Worm (Caenorhabditis elegans) whole organism, late embryonic: Measurements from ENCODE around the gene ttr-44.

Experiments used
- C38D4.7 ChIP-seq: fragments of 200-800 bp; sonication (Bioruptor generic); optimal IDR thresholded peaks from 2 replicates; lab custom pipeline; 2018; ENCODE audit warnings: mild to moderate bottlenecking, missing genetic modification characterization, moderate library complexity, missing compliant biosample characterization
- F13H6.1 ChIP-seq: sonication (generic microtip); optimal IDR thresholded peaks from 2 replicates; lab custom pipeline; 2016; ENCODE audit warnings: missing genetic modification characterization, missing compliant biosample characterization
- ahr-1 ChIP-seq: sonication (generic microtip); optimal IDR thresholded peaks from 2 replicates; lab custom pipeline; 2016; ENCODE audit warnings: missing genetic modification characterization, missing compliant biosample characterization
- ama-1 ChIP-seq: fragments of 150-350 bp; optimal IDR thresholded peaks from 2 replicates; lab custom pipeline; 2014
- ceh-14 ChIP-seq: sonication (generic microtip); optimal IDR thresholded peaks from 2 replicates; lab custom pipeline; 2016; ENCODE audit warnings: missing genotype, missing genetic modification characterization, missing compliant biosample characterization
- ceh-18 ChIP-seq: sonication (generic microtip); optimal IDR thresholded peaks from 2 replicates; lab custom pipeline; 2016; ENCODE audit warnings: missing genetic modification characterization, missing compliant biosample characterization
- ceh-22 ChIP-seq: sonication (generic microtip); optimal IDR thresholded peaks from 2 replicates; lab custom pipeline; 2017; ENCODE audit warnings: missing biosample characterization, missing genetic modification characterization
- ceh-31 ChIP-seq: sonication (generic microtip); optimal IDR thresholded peaks from 2 replicates; lab custom pipeline; 2016; ENCODE audit warnings: missing genetic modification characterization, missing compliant biosample characterization
- ceh-48 ChIP-seq: sonication (generic microtip); optimal IDR thresholded peaks from 2 replicates; lab custom pipeline; 2016; ENCODE audit warnings: missing genetic modification characterization, inconsistent platforms, missing compliant biosample characterization
- ceh-6 ChIP-seq: fragments of 200-800 bp; sonication (Bioruptor generic); optimal IDR thresholded peaks from 2 replicates; lab custom pipeline; 2018; ENCODE audit warnings: mild to moderate bottlenecking, missing genetic modification characterization, missing compliant biosample characterization
- elt-2 ChIP-seq: sonication (generic microtip); optimal IDR thresholded peaks from 2 replicates; lab custom pipeline; 2016; ENCODE audit warnings: missing genetic modification reagents, missing genetic modification characterization, missing compliant biosample characterization
- elt-4 ChIP-seq: sonication (generic microtip); optimal IDR thresholded peaks from 2 replicates; lab custom pipeline; 2016; ENCODE audit warnings: missing genetic modification characterization, missing compliant biosample characterization
- fkh-10 ChIP-seq: fragments of 150-350 bp; optimal IDR thresholded peaks from 2 replicates; lab custom pipeline; 2014; ENCODE audit warnings: missing biosample characterization, missing genetic modification reagents, missing genetic modification characterization
- fkh-6 ChIP-seq: sonication (generic microtip); optimal IDR thresholded peaks from 2 replicates; lab custom pipeline; 2016; ENCODE audit warnings: missing genetic modification characterization, missing compliant biosample characterization
- gmeb-2 ChIP-seq: sonication (generic microtip); optimal IDR thresholded peaks from 2 replicates; lab custom pipeline; 2016; ENCODE audit warnings: missing genetic modification characterization, inconsistent platforms, missing compliant biosample characterization
- hlh-13 ChIP-seq: fragments of 200-800 bp; sonication (Bioruptor generic); optimal IDR thresholded peaks from 2 replicates; lab custom pipeline; 2018; ENCODE audit warnings: mild to moderate bottlenecking, missing genetic modification characterization, missing compliant biosample characterization
- hlh-30 ChIP-seq: sonication (generic microtip); optimal IDR thresholded peaks from 2 replicates; lab custom pipeline; 2017; ENCODE audit warnings: antibody characterized with exemption, missing genetic modification characterization, missing compliant biosample characterization; ENCODE audit not compliant: insufficient read depth
- hlh-6 ChIP-seq: sonication (generic microtip); optimal IDR thresholded peaks from 2 replicates; lab custom pipeline; 2016; ENCODE audit warnings: missing genotype, missing genetic modification characterization, missing compliant biosample characterization
- hlh-8 ChIP-seq: sonication (generic microtip); optimal IDR thresholded peaks from 2 replicates; lab custom pipeline; 2016; ENCODE audit warnings: missing genotype, missing genetic modification characterization, missing compliant biosample characterization
- lim-6 ChIP-seq: sonication (generic microtip); optimal IDR thresholded peaks from 2 replicates; lab custom pipeline; 2016; ENCODE audit warnings: missing genetic modification characterization, missing compliant biosample characterization
- nfya-1 ChIP-seq: sonication (generic microtip); optimal IDR thresholded peaks from 2 replicates; lab custom pipeline; 2017; ENCODE audit warnings: missing genetic modification characterization, mild to moderate bottlenecking, missing compliant biosample characterization, antibody characterized with exemption, moderate library complexity
- nhr-232 ChIP-seq: sonication (generic microtip); optimal IDR thresholded peaks from 2 replicates; lab custom pipeline; 2016; ENCODE audit warnings: missing genetic modification characterization, missing compliant biosample characterization
- npax-4 ChIP-seq: sonication (generic microtip); optimal IDR thresholded peaks from 2 replicates; lab custom pipeline; 2016; ENCODE audit warnings: missing genetic modification characterization, missing compliant biosample characterization
- pat-9 ChIP-seq: fragments of 200-800 bp; sonication (Bioruptor generic); optimal IDR thresholded peaks from 2 replicates; lab custom pipeline; 2018; ENCODE audit warnings: mild to moderate bottlenecking, missing genetic modification characterization, moderate library complexity, missing compliant biosample characterization
- pha-4 ChIP-seq: fragments of 150-350 bp; optimal IDR thresholded peaks from 2 replicates; lab custom pipeline; 2018; ENCODE audit warnings: missing biosample characterization, missing genetic modification reagents, missing genetic modification characterization
- pqm-1 ChIP-seq: sonication (generic microtip); optimal IDR thresholded peaks from 2 replicates; lab custom pipeline; 2016; ENCODE audit warnings: missing genetic modification characterization, missing compliant biosample characterization
- pros-1 ChIP-seq: fragments of 150-350 bp; optimal IDR thresholded peaks from 2 replicates; lab custom pipeline; 2014; ENCODE audit warnings: missing biosample characterization, missing genetic modification reagents, missing genetic modification characterization
- ref-2 ChIP-seq: sonication (generic microtip); optimal IDR thresholded peaks from 2 replicates; lab custom pipeline; 2016; ENCODE audit warnings: missing genetic modification characterization, missing compliant biosample characterization
- sdc-2 ChIP-seq: sonication (generic microtip); optimal IDR thresholded peaks from 2 replicates; lab custom pipeline; 2016; ENCODE audit warnings: missing genotype, missing genetic modification characterization, missing compliant biosample characterization
- sox-2 ChIP-seq: fragments of 200-800 bp; sonication (Bioruptor generic); IDR thresholded peaks from 2 replicates; pipeline ENCODE4 v1.3.6; 2022; ENCODE audit warnings: missing genetic modification reagents, missing genetic modification characterization, missing compliant biosample characterization
- tbx-2 ChIP-seq: sonication (generic microtip); optimal IDR thresholded peaks from 2 replicates; lab custom pipeline; 2016; ENCODE audit warnings: missing genetic modification characterization, missing compliant biosample characterization
- tbx-7 ChIP-seq: sonication (generic microtip); optimal IDR thresholded peaks from 2 replicates; lab custom pipeline; 2016; ENCODE audit warnings: missing genotype, missing genetic modification characterization, missing compliant biosample characterization
- unc-3 ChIP-seq, 2 experiments: fragments of 200-800 bp in 1 of 2; sonication (Bioruptor generic) in 1 of 2; sonication (generic microtip) in 1 of 2; conservative IDR thresholded peaks in 1 of 2; optimal IDR thresholded peaks in 1 of 2; 2 replicates each; pipeline versions ENCODE4 v1.3.6 to Lab custom; 2016 to 2022; ENCODE audit warnings: missing compliant biosample characterization in 2 of 2, missing genetic modification characterization in 2 of 2, missing genetic modification reagents in 1 of 2
- unc-42 ChIP-seq: sonication (generic microtip); optimal IDR thresholded peaks from 2 replicates; lab custom pipeline; 2016; ENCODE audit warnings: missing genotype, missing genetic modification characterization, missing compliant biosample characterization
- unc-55 ChIP-seq: sonication (generic microtip); optimal IDR thresholded peaks from 2 replicates; lab custom pipeline; 2017; ENCODE audit warnings: missing biosample characterization, missing genetic modification reagents, missing genetic modification characterization
- unc-86 ChIP-seq: sonication (generic microtip); optimal IDR thresholded peaks from 2 replicates; lab custom pipeline; 2016; ENCODE audit warnings: missing genetic modification characterization, missing compliant biosample characterization
- ztf-16 ChIP-seq: sonication (generic microtip); optimal IDR thresholded peaks from 2 replicates; lab custom pipeline; 2017; ENCODE audit warnings: missing genetic modification characterization, missing compliant biosample characterization

Gene ttr-44

ce11 chrV:13571714-13572258 is 41.2 kb upstream of the ttr-44 start, which contains the start of gene C50B8.4:
Gene C50B8.4, plus strand, starts transcription at chrV:13572012.
- TF ChIP-seq ceh-48 (tag; lab: Kevin White, UChicago) = peak; percentile 1
- TF ChIP-seq ceh-14 (tag; lab: Kevin White, UChicago) = no peak

- TF ChIP-seq F13H6.1 (tag; lab: Kevin White, UChicago) (no peak), ceh-31 (tag; lab: Kevin White, UChicago) (peak; percentile 11)
These were observed 38.0 kb upstream of the ttr-44 start, which contains the start of the genes nuaf-1 and bir-2 for ce11 chrV:13568533-13568932. Gene nuaf-1, minus strand, starts transcription at chrV:13568630. Gene bir-2, plus strand, starts transcription at chrV:13568850.

DNA sequence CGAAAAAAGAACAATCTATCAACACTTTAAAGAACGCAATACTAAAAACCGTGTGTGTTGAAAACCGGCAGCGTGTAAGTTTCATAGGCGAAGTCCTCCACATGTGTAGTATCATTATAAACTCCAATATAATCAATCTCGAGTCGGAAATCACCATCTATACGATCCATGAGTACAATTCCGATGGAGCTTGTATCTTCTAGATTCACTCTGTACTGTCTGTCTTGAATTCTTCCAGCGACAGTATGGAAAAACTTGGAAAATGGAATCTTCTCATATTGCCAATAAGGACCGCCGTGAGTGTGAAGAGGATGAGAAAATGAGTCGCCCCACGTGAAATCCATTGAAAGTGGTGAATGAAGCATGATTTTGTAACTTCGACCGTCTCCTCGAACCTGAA is 36.4 kb upstream of the ttr-44 start:
- no peak for TF ChIP-seq hlh-30 (tag; lab: Kevin White, UChicago)
- no peak for TF ChIP-seq ceh-6 (GFP tag; lab: Kevin White, UChicago)
- TF ChIP-seq gmeb-2 (tag; lab: Kevin White, UChicago) = no peak

- TF ChIP-seq pros-1 (tag; lab: Kevin White, UChicago) (no peak), fkh-10 (no peak), pat-9 (tag; lab: Kevin White, UChicago) (no peak), ref-2 (no peak), hlh-8 (tag; lab: Kevin White, UChicago) (no peak), ahr-1 (tag; lab: Kevin White, UChicago) (no peak), sdc-2 (tag; lab: Kevin White, UChicago) (no peak)
These were observed 35.2 kb upstream of the ttr-44 start, which contains the start of gene slrp-1 for ce11 chrV:13565781-13566180. Gene slrp-1, plus strand, starts transcription at chrV:13565863.

DNA sequence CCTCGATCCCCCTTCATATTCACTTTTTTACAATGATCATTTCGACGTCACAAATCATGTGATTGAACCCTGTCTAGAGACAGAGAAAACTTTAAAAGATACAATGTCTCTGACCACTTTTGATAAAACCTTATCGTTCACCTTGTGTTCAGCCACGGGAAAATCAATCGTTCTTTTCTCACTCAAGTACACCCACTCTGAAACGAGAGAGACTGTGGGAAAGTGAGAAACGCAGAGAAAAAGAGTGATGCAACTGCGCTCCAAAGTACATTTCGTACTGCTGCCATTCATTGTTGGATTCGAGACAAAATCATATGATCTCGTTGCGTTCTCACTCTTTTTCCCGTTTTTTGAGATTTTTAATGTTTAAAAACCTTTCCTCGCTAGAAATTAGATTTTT is 34.7 kb upstream of the ttr-44 start:
- TF ChIP-seq sox-2 (GFP tag; lab: Robert Waterston, UW) (peak; percentile 15; the same call in 1 of the 2 replicates), tbx-7 (tag; lab: Kevin White, UChicago) (no peak), ceh-48 (tag; lab: Kevin White, UChicago) (peak; percentile 26), elt-2 (tag; lab: Kevin White, UChicago) (peak; percentile 64), nfya-1 (peak; percentile 67), hlh-13 (GFP tag; lab: Kevin White, UChicago) (no peak), hlh-30 (tag; lab: Kevin White, UChicago) (peak; percentile 94), npax-4 (tag; lab: Kevin White, UChicago) (no peak), ceh-22 (tag; lab: Kevin White, UChicago) (peak; percentile 12), ama-1 (lab: Kevin White, UChicago) (no peak), ceh-31 (tag; lab: Kevin White, UChicago) (peak; percentile 49), elt-4 (no peak), tbx-2 (tag; lab: Kevin White, UChicago) (peak; percentile 26), ceh-18 (tag; lab: Kevin White, UChicago) (peak; percentile 51), pqm-1 (tag; lab: Kevin White, UChicago) (no peak), F13H6.1 (tag; lab: Kevin White, UChicago) (no peak), unc-55 (GFP tag; lab: Kevin White, UChicago) (peak; percentile 45), unc-42 (tag; lab: Kevin White, UChicago) (peak; percentile 5)

DNA sequence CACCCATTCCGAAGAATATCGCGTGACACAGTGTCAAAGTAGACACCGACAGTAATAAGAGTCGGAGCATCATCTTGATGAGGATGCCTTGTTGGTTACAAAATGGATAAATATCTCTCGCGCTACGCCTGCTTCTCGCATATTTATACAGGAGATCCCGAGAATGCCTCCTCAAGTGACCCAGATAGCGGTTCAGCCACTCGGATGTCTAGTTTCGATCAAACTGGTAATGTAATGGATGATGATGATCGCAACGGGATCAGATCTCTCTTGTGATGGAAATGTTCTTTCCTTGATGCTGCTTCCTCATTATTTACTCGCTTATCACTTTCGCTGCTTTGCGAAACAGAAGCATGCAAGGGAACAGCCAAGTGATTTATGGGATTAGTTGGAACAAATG is 33.3 kb upstream of the ttr-44 start, which contains the start of gene grl-17:
TSS of gene grl-17 (minus strand) at position 101 of the 400 bp plus-strand sequence.
- TF ChIP-seq hlh-6 (tag; lab: Kevin White, UChicago) = no peak
- TF ChIP-seq lim-6 (tag; lab: Kevin White, UChicago) = no peak
- TF ChIP-seq C38D4.7 (GFP tag; lab: Kevin White, UChicago) = no peak
- TF ChIP-seq hlh-30 (tag; lab: Kevin White, UChicago) = no peak
- no peak for TF ChIP-seq ztf-16 (tag; lab: Kevin White, UChicago)
- TF ChIP-seq unc-86 (tag; lab: Kevin White, UChicago) = no peak
- no peak for TF ChIP-seq pha-4 (tag; lab: Kevin White, UChicago)
- TF ChIP-seq nhr-232 (tag; lab: Kevin White, UChicago) = no peak
- no peak for TF ChIP-seq fkh-6 (tag; lab: Kevin White, UChicago)
- TF ChIP-seq unc-3 (GFP tag; conservative IDR thresholded peaks at IDR 0.05; lab: Robert Waterston, UW) = no peak
- TF ChIP-seq unc-3 (tag; optimal IDR thresholded peaks at IDR 0.05; lab: Kevin White, UChicago) = no peak
- TF ChIP-seq elt-4 = no peak
